Worm (Caenorhabditis elegans) whole organism, L4/young adult: ENCODE measurements around the gene C04F6.9.

Source experiments
- W03F9.2 ChIP-seq: fragments of 150-350 bp; optimal IDR thresholded peaks from 2 replicates; lab custom pipeline; 2014; ENCODE audit warnings: missing biosample characterization, missing genetic modification characterization
- him-1 ChIP-seq: sonication (generic microtip); optimal IDR thresholded peaks from 2 replicates; lab custom pipeline; 2016; ENCODE audit warnings: missing genotype, missing genetic modification reagents, missing genetic modification characterization, missing compliant biosample characterization

- TF ChIP-seq him-1 (tag; lab: Kevin White, UChicago) (no peak), W03F9.2 (no peak)
These were observed 28.2 kb downstream of the C04F6.9 start, which contains the start of gene ZK813.4 for ce11 chrX:3430020-3430419.
